Fruit fly (Drosophila melanogaster) whole organism, embryonic: ENCODE results near the gene CG43707.
A peak's percentile ranks its signal among the peaks of the same experiment; 100 is the strongest.

ENCODE experiments used
- Ada2b ChIP-seq: fragments of 200-800 bp; sonication (Bioruptor generic); IDR thresholded peaks from 2 replicates; pipeline ENCODE4 v1.3.6; 2022; ENCODE audit warnings: missing biosample characterization, missing genetic modification characterization
- CG10565 ChIP-seq: fragments of 200-800 bp; sonication (Bioruptor generic); optimal IDR thresholded peaks from 3 replicates; lab custom pipeline; 2016; ENCODE audit warnings: missing biosample characterization, mild to moderate bottlenecking, missing genetic modification characterization
- CG11695 ChIP-seq: fragments of 200-800 bp; sonication (Bioruptor generic); IDR thresholded peaks from 3 replicates; pipeline ENCODE4 v1.3.6; 2022; ENCODE audit warnings: missing biosample characterization, missing genetic modification characterization
- CG14860 ChIP-seq: fragments of 200-800 bp; sonication (Bioruptor generic); IDR thresholded peaks from 3 replicates; pipeline ENCODE4 v1.3.6; 2022; ENCODE audit warnings: missing biosample characterization, missing genetic modification characterization; ENCODE audit not compliant: partially characterized antibody
- CG15479 ChIP-seq: fragments of 200-800 bp; sonication (Bioruptor generic); optimal IDR thresholded peaks from 3 replicates; lab custom pipeline; 2019; ENCODE audit warnings: missing biosample characterization, mild to moderate bottlenecking, missing genetic modification characterization, moderate library complexity
- CG15601 ChIP-seq: fragments of 200-800 bp; sonication (Bioruptor generic); optimal IDR thresholded peaks from 3 replicates; lab custom pipeline; 2019; ENCODE audit warnings: missing biosample characterization, mild to moderate bottlenecking, missing genetic modification characterization, moderate library complexity
- CG16815 ChIP-seq: fragments of 200-800 bp; sonication (Bioruptor generic); optimal IDR thresholded peaks from 3 replicates; lab custom pipeline; 2017; ENCODE audit warnings: missing biosample characterization, mild to moderate bottlenecking, missing genetic modification characterization
- CG17186 ChIP-seq: fragments of 200-800 bp; sonication (Bioruptor generic); optimal IDR thresholded peaks from 3 replicates; lab custom pipeline; 2017; ENCODE audit warnings: missing biosample characterization, missing genetic modification reagents, missing genetic modification characterization
- CG18619 ChIP-seq: fragments of 200-800 bp; sonication (Bioruptor generic); optimal IDR thresholded peaks from 3 replicates; lab custom pipeline; 2017; ENCODE audit warnings: missing biosample characterization, mild to moderate bottlenecking, missing genetic modification characterization
- CG31388 ChIP-seq: fragments of 200-800 bp; sonication (Bioruptor generic); optimal IDR thresholded peaks from 2 replicates; lab custom pipeline; 2016; ENCODE audit warnings: missing biosample characterization, missing genetic modification characterization
- CG3281 ChIP-seq: fragments of 200-800 bp; sonication (Bioruptor generic); optimal IDR thresholded peaks from 3 replicates; lab custom pipeline; 2017; ENCODE audit warnings: missing biosample characterization, mild to moderate bottlenecking, missing genetic modification characterization
- CG42726 ChIP-seq: fragments of 200-800 bp; sonication (Bioruptor generic); IDR thresholded peaks from 2 replicates; pipeline ENCODE4 v1.3.6; 2022; ENCODE audit warnings: missing biosample characterization, missing genetic modification characterization; ENCODE audit not compliant: partially characterized antibody
- CG4328 ChIP-seq: fragments of 200-800 bp; sonication (Bioruptor generic); optimal IDR thresholded peaks from 3 replicates; lab custom pipeline; 2017; ENCODE audit warnings: missing biosample characterization, missing genetic modification reagents, missing genetic modification characterization
- CG4730 ChIP-seq: fragments of 200-800 bp; sonication (Bioruptor generic); IDR thresholded peaks from 2 replicates; pipeline ENCODE4 v1.3.6; 2022; ENCODE audit warnings: missing biosample characterization, missing genetic modification characterization
- CG6175 ChIP-seq: fragments of 200-800 bp; sonication (Bioruptor generic); IDR thresholded peaks from 3 replicates; pipeline ENCODE4 v1.3.6; 2022; ENCODE audit warnings: missing biosample characterization, missing genetic modification characterization
- CG6272 ChIP-seq: fragments of 200-800 bp; sonication (Bioruptor generic); IDR thresholded peaks from 2 replicates; pipeline ENCODE4 v1.3.6; 2022; ENCODE audit warnings: missing biosample characterization, missing genetic modification characterization
- CG6654 ChIP-seq: fragments of 200-800 bp; sonication (Bioruptor generic); optimal IDR thresholded peaks from 2 replicates; lab custom pipeline; 2017; ENCODE audit warnings: missing biosample characterization, mild to moderate bottlenecking, missing genetic modification characterization
- CG7357 ChIP-seq: fragments of 200-800 bp; sonication (Bioruptor generic); IDR thresholded peaks from 3 replicates; pipeline ENCODE4 v1.3.6; 2022; ENCODE audit warnings: missing biosample characterization, missing genetic modification characterization
- CG7839 ChIP-seq: fragments of 200-800 bp; sonication (Bioruptor generic); optimal IDR thresholded peaks from 3 replicates; lab custom pipeline; 2018; ENCODE audit warnings: missing biosample characterization, mild to moderate bottlenecking, missing genetic modification characterization, moderate library complexity
- CG8478 ChIP-seq: fragments of >200 bp; optimal IDR thresholded peaks from 2 replicates; lab custom pipeline; 2018
- CrebB ChIP-seq: fragments of 200-800 bp; sonication (Bioruptor generic); optimal IDR thresholded peaks from 3 replicates; lab custom pipeline; 2018; ENCODE audit warnings: missing biosample characterization, mild to moderate bottlenecking, missing genetic modification characterization
- Dref ChIP-seq: fragments of 200-800 bp; sonication (Bioruptor generic); IDR thresholded peaks from 2 replicates; pipeline ENCODE4 v1.3.6; 2022; ENCODE audit warnings: missing biosample characterization, missing genetic modification characterization
- Drgx ChIP-seq: fragments of 200-800 bp; sonication (Bioruptor generic); IDR thresholded peaks from 2 replicates; pipeline ENCODE4 v1.3.6; 2022; ENCODE audit warnings: missing biosample characterization, missing genetic modification characterization
- Fer1 ChIP-seq: fragments of 200-800 bp; sonication (Bioruptor generic); optimal IDR thresholded peaks from 2 replicates; lab custom pipeline; 2017; ENCODE audit warnings: missing biosample characterization, mild to moderate bottlenecking, missing genetic modification characterization
- Fer2 ChIP-seq: fragments of 200-800 bp; sonication (Bioruptor generic); optimal IDR thresholded peaks from 2 replicates; lab custom pipeline; 2018; ENCODE audit warnings: missing biosample characterization, mild to moderate bottlenecking, missing genetic modification characterization, moderate library complexity
- Hmr ChIP-seq: fragments of 200-800 bp; sonication (Bioruptor generic); optimal IDR thresholded peaks from 3 replicates; lab custom pipeline; 2017; ENCODE audit warnings: mild to moderate bottlenecking, missing biosample characterization, missing genetic modification reagents, missing genetic modification characterization
- Hr51 ChIP-seq, 2 experiments: fragments of 200-800 bp; sonication (Bioruptor generic); optimal IDR thresholded peaks; 2 replicates in 1 of 2; 3 replicates in 1 of 2; lab custom pipeline; 2016 to 2018; ENCODE audit warnings: missing biosample characterization in 2 of 2, missing genetic modification characterization in 2 of 2, mild to moderate bottlenecking in 1 of 2, moderate library complexity in 1 of 2
- Jarid2 ChIP-seq: fragments of 200-800 bp; sonication (Bioruptor generic); optimal IDR thresholded peaks from 3 replicates; lab custom pipeline; 2017; ENCODE audit warnings: mild to moderate bottlenecking, missing biosample characterization, missing genetic modification reagents, missing genetic modification characterization
- Lim3 ChIP-seq: fragments of 200-800 bp; sonication (Bioruptor generic); IDR thresholded peaks from 2 replicates; pipeline ENCODE4 v1.3.6; 2022; ENCODE audit warnings: missing biosample characterization, missing genetic modification characterization
- MBD-R2 ChIP-seq: fragments of 200-800 bp; sonication (Bioruptor generic); IDR thresholded peaks from 2 replicates; pipeline ENCODE4 v1.3.6; 2022; ENCODE audit warnings: missing biosample characterization, missing genetic modification characterization
- MESR4 ChIP-seq: fragments of 200-800 bp; sonication (Bioruptor generic); optimal IDR thresholded peaks from 2 replicates; lab custom pipeline; 2018; ENCODE audit warnings: missing biosample characterization, mild to moderate bottlenecking, missing genetic modification characterization, moderate library complexity
- Sry-δ ChIP-seq: fragments of 200-800 bp; sonication (Bioruptor generic); optimal IDR thresholded peaks from 2 replicates; lab custom pipeline; 2016; ENCODE audit warnings: missing biosample characterization, missing genetic modification characterization
- cg ChIP-seq: fragments of 200-800 bp; sonication (Bioruptor generic); optimal IDR thresholded peaks from 3 replicates; lab custom pipeline; 2019; ENCODE audit warnings: missing biosample characterization, mild to moderate bottlenecking, missing genetic modification characterization, moderate library complexity
- eyg ChIP-seq: fragments of 200-800 bp; sonication (Bioruptor generic); optimal IDR thresholded peaks from 3 replicates; lab custom pipeline; 2016; ENCODE audit warnings: missing biosample characterization, missing genetic modification characterization
- fu2 ChIP-seq: fragments of 200-800 bp; sonication (Bioruptor generic); optimal IDR thresholded peaks from 2 replicates; lab custom pipeline; 2016; ENCODE audit warnings: missing biosample characterization, missing genetic modification characterization
- her ChIP-seq: fragments of 200-800 bp; sonication (Bioruptor generic); optimal IDR thresholded peaks from 2 replicates; lab custom pipeline; 2016; ENCODE audit warnings: missing biosample characterization, missing genetic modification characterization
- lov ChIP-seq, 2 experiments: fragments of 200-800 bp in 1 of 2; fragments of >200 bp in 1 of 2; sonication (Bioruptor generic) in 1 of 2; IDR thresholded peaks in 1 of 2; optimal IDR thresholded peaks in 1 of 2; 2 replicates in 1 of 2; 3 replicates in 1 of 2; pipeline versions ENCODE4 v1.3.6 to Lab custom; 2017 to 2022; ENCODE audit warnings: missing biosample characterization in 1 of 2, missing genetic modification characterization in 1 of 2
- nmo ChIP-seq: fragments of 200-800 bp; sonication (Bioruptor generic); optimal IDR thresholded peaks from 2 replicates; lab custom pipeline; 2018; ENCODE audit warnings: missing biosample characterization, mild to moderate bottlenecking, missing genetic modification characterization, moderate library complexity
- peb ChIP-seq: fragments of 200-800 bp; sonication (Bioruptor generic); IDR thresholded peaks from 2 replicates; pipeline ENCODE4 v1.3.6; 2022; ENCODE audit warnings: missing biosample characterization, missing genetic modification characterization
- pnt ChIP-seq: fragments of 200-800 bp; sonication (Bioruptor generic); optimal IDR thresholded peaks from 3 replicates; lab custom pipeline; 2016; ENCODE audit warnings: missing biosample characterization, missing genetic modification characterization
- prd ChIP-seq, 3 experiments: fragments of >200 bp in 2 of 3; fragments of 200-800 bp in 1 of 3; sonication (Bioruptor generic) in 1 of 3; optimal IDR thresholded peaks in 2 of 3; IDR thresholded peaks in 1 of 3; 2 replicates in 2 of 3; 3 replicates in 1 of 3; pipeline versions ENCODE4 v1.3.6 to Lab custom; 2017 to 2022; ENCODE audit warnings: missing biosample characterization in 1 of 3, missing genetic modification characterization in 1 of 3
- pros ChIP-seq: fragments of 200-800 bp; sonication (Bioruptor generic); optimal IDR thresholded peaks from 3 replicates; lab custom pipeline; 2019; ENCODE audit warnings: missing biosample characterization, mild to moderate bottlenecking, missing genetic modification characterization, moderate library complexity
- schlank ChIP-seq: fragments of 200-800 bp; sonication (Bioruptor generic); optimal IDR thresholded peaks from 2 replicates; lab custom pipeline; 2018; ENCODE audit warnings: missing biosample characterization, mild to moderate bottlenecking, missing genetic modification characterization
- sd ChIP-seq: fragments of 200-800 bp; sonication (Bioruptor generic); optimal IDR thresholded peaks from 3 replicates; lab custom pipeline; 2018; ENCODE audit warnings: missing biosample characterization, mild to moderate bottlenecking, missing genetic modification characterization, moderate library complexity
- sr ChIP-seq: fragments of 200-800 bp; sonication (Bioruptor generic); IDR thresholded peaks from 3 replicates; pipeline ENCODE4 v1.3.6; 2022; ENCODE audit warnings: missing biosample characterization, missing genetic modification characterization
- unpg ChIP-seq: fragments of 200-800 bp; sonication (Bioruptor generic); optimal IDR thresholded peaks from 3 replicates; lab custom pipeline; 2018; ENCODE audit warnings: missing biosample characterization, mild to moderate bottlenecking, missing genetic modification characterization, moderate library complexity
- vnd ChIP-seq: fragments of 200-800 bp; sonication (Bioruptor generic); IDR thresholded peaks from 3 replicates; pipeline ENCODE4 v1.3.6; 2022; ENCODE audit warnings: missing biosample characterization, missing genetic modification characterization; ENCODE audit not compliant: partially characterized antibody
- yki ChIP-seq: fragments of >200 bp; optimal IDR thresholded peaks from 3 replicates; lab custom pipeline; 2018
- zen ChIP-seq: fragments of 200-800 bp; sonication (Bioruptor generic); optimal IDR thresholded peaks from 3 replicates; lab custom pipeline; 2018; ENCODE audit warnings: missing biosample characterization, mild to moderate bottlenecking, missing genetic modification characterization, moderate library complexity

The CG43707 gene

DNA sequence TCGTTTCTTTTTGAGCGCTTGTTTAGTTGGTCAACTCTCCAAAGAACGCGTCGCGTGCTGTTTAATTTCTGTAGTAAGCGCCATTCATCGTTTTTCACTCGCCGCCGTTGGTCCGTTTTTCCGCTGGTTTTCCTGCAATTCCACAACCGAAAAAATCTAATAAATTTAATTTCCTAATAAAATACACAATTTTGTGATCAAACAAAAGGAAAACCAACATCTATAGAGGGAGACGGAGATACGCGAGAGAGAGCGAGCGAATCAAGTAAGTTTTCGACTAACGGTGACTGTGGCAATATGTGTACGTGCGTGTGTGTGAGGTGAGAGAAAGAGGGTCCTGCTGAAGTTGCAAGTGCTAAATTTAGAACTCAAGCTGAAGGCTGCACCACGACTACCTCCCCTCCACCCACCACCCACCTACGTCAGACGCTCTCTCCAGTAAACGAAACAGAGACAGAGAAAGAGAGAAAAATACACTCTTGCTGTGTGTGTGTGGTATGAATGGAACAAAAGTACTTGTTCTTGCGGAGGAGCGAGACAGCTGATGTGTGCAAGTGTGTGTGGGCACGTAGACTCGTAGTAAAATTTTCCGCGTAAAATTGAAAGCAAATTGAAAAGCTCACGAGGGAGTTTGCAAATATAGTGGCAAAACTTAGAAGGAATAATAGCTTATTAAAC is 46.5 kb downstream of the CG43707 start, which contains the start of gene Reph (continued):
- TF ChIP-seq unpg (GFP tag; lab: Kevin White, UChicago) = no peak
- no peak for TF ChIP-seq CG17186 (GFP tag; lab: Kevin White, UChicago)
- no peak for TF ChIP-seq CG4730 (GFP tag; lab: Robert Waterston, UW)
- no peak for TF ChIP-seq CG14860 (GFP tag; lab: Robert Waterston, UW)
- TF ChIP-seq schlank (tag; lab: Kevin White, UChicago) = peak; percentile 32
- TF ChIP-seq CG4328 (GFP tag; lab: Kevin White, UChicago) = no peak
- no peak for TF ChIP-seq CG6654 (GFP tag; lab: Kevin White, UChicago)
- no peak for TF ChIP-seq peb (GFP tag; lab: Robert Waterston, UW)
- TF ChIP-seq prd (optimal IDR thresholded peaks at IDR 0.05; lab: Kevin White, UChicago) = no peak
- no peak for TF ChIP-seq prd (GFP tag; IDR thresholded peaks at IDR 0.05; lab: Robert Waterston, UW)
- TF ChIP-seq MESR4 (GFP tag; lab: Kevin White, UChicago) = no peak
- no peak for TF ChIP-seq CG15479
- TF ChIP-seq CG31388 (GFP tag; lab: Kevin White, UChicago) = no peak
- TF ChIP-seq CG7357 (GFP tag; lab: Robert Waterston, UW) = no peak
- TF ChIP-seq CG3281 (GFP tag; lab: Kevin White, UChicago) = peak; percentile 7
- no peak for TF ChIP-seq Sry-δ (GFP tag; lab: Kevin White, UChicago)
- TF ChIP-seq Fer1 = peak; percentile 58
- peak; percentile 69; the same call in 1 of the 3 replicates for TF ChIP-seq CG6175 (GFP tag; lab: Robert Waterston, UW)
- no peak for TF ChIP-seq pnt (GFP tag; lab: Kevin White, UChicago)
- TF ChIP-seq CG10565 (GFP tag; lab: Kevin White, UChicago) = no peak
- TF ChIP-seq yki (lab: Kevin White, UChicago) = peak; percentile 7
- TF ChIP-seq Dref (GFP tag; lab: Robert Waterston, UW) = no peak
- TF ChIP-seq Ada2b (GFP tag; lab: Robert Waterston, UW) = no peak
- no peak for TF ChIP-seq her (GFP tag; lab: Kevin White, UChicago)
- TF ChIP-seq lov (optimal IDR thresholded peaks at IDR 0.05; lab: Kevin White, UChicago) = no peak
- 0 out of 3 replicates have a peak, but pooled peaks have one; percentile 31 for TF ChIP-seq lov (GFP tag; IDR thresholded peaks at IDR 0.05; lab: Robert Waterston, UW)
- TF ChIP-seq Hmr (GFP tag; lab: Kevin White, UChicago) = peak; percentile 38
- no peak for TF ChIP-seq CG16815
- peak; percentile 94 for TF ChIP-seq CG8478 (lab: Kevin White, UChicago)
- no peak for TF ChIP-seq CG11695
- no peak for TF ChIP-seq Hr51 (GFP tag; optimal IDR thresholded peaks at IDR 0.05; lab: Kevin White, UChicago)
- TF ChIP-seq CG7839 (tag; lab: Kevin White, UChicago) = no peak
- no peak for TF ChIP-seq CG42726 (GFP tag; lab: Robert Waterston, UW)
- TF ChIP-seq CrebB (tag; lab: Kevin White, UChicago) = peak; percentile 49
- peak; percentile 4 for TF ChIP-seq nmo
- TF ChIP-seq CG6272 (GFP tag; lab: Robert Waterston, UW) = no peak
- no peak for TF ChIP-seq eyg (GFP tag; lab: Kevin White, UChicago)
- no peak for TF ChIP-seq Lim3 (GFP tag; lab: Robert Waterston, UW)
- TF ChIP-seq MBD-R2 (GFP tag; lab: Robert Waterston, UW) = peak; percentile 23; the same call in 1 of the 2 replicates
- peak; percentile 98 for TF ChIP-seq cg (GFP tag; lab: Kevin White, UChicago)
- TF ChIP-seq CG18619 (GFP tag; lab: Kevin White, UChicago) = peak; percentile 0
- TF ChIP-seq vnd = no peak
- peak; percentile 37; the same call in 1 of the 2 replicates for TF ChIP-seq Drgx (GFP tag; lab: Robert Waterston, UW)
- peak; percentile 82 for TF ChIP-seq pros (GFP tag; lab: Kevin White, UChicago)
- TF ChIP-seq Jarid2 (GFP tag; lab: Kevin White, UChicago) = no peak
- TF ChIP-seq sr (GFP tag; lab: Robert Waterston, UW) = peak; percentile 52; the same call in 1 of the 3 replicates
- peak; percentile 100 for TF ChIP-seq CG15601
- peak; percentile 20 for TF ChIP-seq fu2 (GFP tag; lab: Kevin White, UChicago)
- no peak for TF ChIP-seq Fer2 (tag; lab: Kevin White, UChicago)
- no peak for TF ChIP-seq zen (tag; lab: Kevin White, UChicago)
- TF ChIP-seq sd = peak; percentile 26
